Worm (Caenorhabditis elegans) whole organism, young adult: ENCODE data around the gene mab-3.
A peak's percentile ranks its signal among the peaks of the same experiment; 100 is the strongest.

Source experiments
- B0336.3 ChIP-seq: fragments of 200-800 bp; sonication (Bioruptor generic); IDR thresholded peaks from 2 replicates; pipeline ENCODE4 v1.3.6; 2022; ENCODE audit warnings: missing genetic modification characterization, missing compliant biosample characterization
- C17E4.6 ChIP-seq: fragments of 200-800 bp; sonication (Bioruptor generic); IDR thresholded peaks from 2 replicates; pipeline ENCODE4 v1.3.6; 2022; ENCODE audit warnings: missing genetic modification reagents, missing genetic modification characterization, missing compliant biosample characterization
- F23B12.7 ChIP-seq: sonication (generic microtip); optimal IDR thresholded peaks from 2 replicates; lab custom pipeline; 2017; ENCODE audit warnings: missing genetic modification characterization, mild to moderate bottlenecking, missing compliant biosample characterization, antibody characterized with exemption, moderate library complexity; ENCODE audit not compliant: insufficient read depth
- F37B4.10 ChIP-seq: fragments of 200-800 bp; sonication (Bioruptor generic); IDR thresholded peaks from 2 replicates; pipeline ENCODE4 v1.3.6; 2022; ENCODE audit warnings: missing genetic modification characterization, missing compliant biosample characterization
- F49E8.2 ChIP-seq: sonication (generic microtip); optimal IDR thresholded peaks from 3 replicates; lab custom pipeline; 2017; ENCODE audit warnings: missing genetic modification characterization, mild to moderate bottlenecking, missing compliant biosample characterization, antibody characterized with exemption, moderate library complexity; ENCODE audit not compliant: insufficient read depth
- F55B11.4 ChIP-seq: sonication (generic microtip); optimal IDR thresholded peaks from 2 replicates; lab custom pipeline; 2016; ENCODE audit warnings: missing compliant biosample characterization, missing genetic modification characterization, borderline replicate concordance; ENCODE audit not compliant: insufficient read depth
- Y53G8AR.9 ChIP-seq: fragments of 200-800 bp; sonication (Bioruptor generic); conservative IDR thresholded peaks from 2 replicates; pipeline ENCODE4 v1.3.6; 2022; ENCODE audit warnings: missing genetic modification reagents, missing genetic modification characterization, missing compliant biosample characterization
- Y79H2A.3 ChIP-seq: fragments of 200-800 bp; sonication (Bioruptor generic); conservative IDR thresholded peaks from 2 replicates; pipeline ENCODE4 v1.3.6; 2022; ENCODE audit warnings: missing genetic modification reagents, missing genetic modification characterization, missing compliant biosample characterization
- Y95B8A.8 ChIP-seq: fragments of 200-800 bp; sonication (Bioruptor generic); IDR thresholded peaks from 2 replicates; pipeline ENCODE4 v1.3.6; 2022; ENCODE audit warnings: missing genetic modification reagents, missing genetic modification characterization, missing compliant biosample characterization
- aptf-3 ChIP-seq: fragments of 200-800 bp; sonication (Bioruptor generic); IDR thresholded peaks from 2 replicates; pipeline ENCODE4 v1.3.6; 2022; ENCODE audit warnings: missing genetic modification characterization, missing compliant biosample characterization
- atf-7 ChIP-seq: sonication (generic microtip); optimal IDR thresholded peaks from 2 replicates; lab custom pipeline; 2017; ENCODE audit warnings: mild to moderate bottlenecking, missing genetic modification characterization, missing compliant biosample characterization
- attf-3 ChIP-seq: fragments of 200-800 bp; sonication (Bioruptor generic); conservative IDR thresholded peaks from 2 replicates; pipeline ENCODE4 v1.3.6; 2022; ENCODE audit warnings: missing genetic modification reagents, missing genetic modification characterization, missing compliant biosample characterization
- attf-5 ChIP-seq: fragments of 200-800 bp; sonication (Bioruptor generic); optimal IDR thresholded peaks from 2 replicates; lab custom pipeline; 2018; ENCODE audit warnings: mild to moderate bottlenecking, missing genetic modification characterization, missing compliant biosample characterization
- attf-6 ChIP-seq: fragments of 200-800 bp; sonication (Bioruptor generic); IDR thresholded peaks from 2 replicates; pipeline ENCODE4 v1.3.6; 2022; ENCODE audit warnings: missing genetic modification reagents, missing genetic modification characterization, missing compliant biosample characterization
- cebp-2 ChIP-seq: fragments of 200-800 bp; sonication (Bioruptor generic); IDR thresholded peaks from 2 replicates; pipeline ENCODE4 v1.3.6; 2022; ENCODE audit warnings: missing genetic modification characterization, missing compliant biosample characterization
- chd-7 ChIP-seq: sonication (generic microtip); optimal IDR thresholded peaks from 2 replicates; lab custom pipeline; 2016; ENCODE audit warnings: mild to moderate bottlenecking, missing genetic modification characterization, moderate library complexity, missing compliant biosample characterization
- dpl-1 ChIP-seq: fragments of 150-350 bp; optimal IDR thresholded peaks from 2 replicates; lab custom pipeline; 2014; ENCODE audit warnings: missing biosample characterization, missing genetic modification reagents, missing genetic modification characterization
- ekl-4 ChIP-seq: fragments of 200-800 bp; sonication (Bioruptor generic); IDR thresholded peaks from 2 replicates; pipeline ENCODE4 v1.3.6; 2022; ENCODE audit warnings: missing genetic modification reagents, missing genetic modification characterization, missing compliant biosample characterization
- hlh-26 ChIP-seq: fragments of 200-800 bp; sonication (Bioruptor generic); conservative IDR thresholded peaks from 2 replicates; pipeline ENCODE4 v1.3.6; 2022; ENCODE audit warnings: missing genetic modification reagents, missing genetic modification characterization, missing compliant biosample characterization
- hmg-20 ChIP-seq: fragments of 200-800 bp; sonication (Bioruptor generic); IDR thresholded peaks from 2 replicates; pipeline ENCODE4 v1.3.6; 2022; ENCODE audit warnings: missing genetic modification reagents, missing genetic modification characterization, missing compliant biosample characterization
- lag-1 ChIP-seq: fragments of 200-800 bp; sonication (Bioruptor generic); IDR thresholded peaks from 2 replicates; pipeline ENCODE4 v1.3.6; 2022; ENCODE audit warnings: missing genetic modification reagents, missing genetic modification characterization, missing compliant biosample characterization
- let-607 ChIP-seq, 2 experiments: fragments of 200-800 bp in 1 of 2; sonication (Bioruptor generic) in 1 of 2; sonication (generic microtip) in 1 of 2; optimal IDR thresholded peaks; 2 replicates each; lab custom pipeline; 2016 to 2018; ENCODE audit warnings: mild to moderate bottlenecking in 2 of 2, missing compliant biosample characterization in 2 of 2, missing genetic modification characterization in 2 of 2, moderate library complexity in 2 of 2, missing genotype in 1 of 2
- lin-35 ChIP-seq, 3 experiments: fragments of 150-350 bp in 2 of 3; sonication (generic microtip) in 1 of 3; optimal IDR thresholded peaks; 2 replicates each; lab custom pipeline; 2014 to 2018; ENCODE audit warnings: missing biosample characterization in 3 of 3, missing genetic modification characterization in 3 of 3, missing genetic modification reagents in 3 of 3
- madf-10 ChIP-seq: sonication (generic microtip); optimal IDR thresholded peaks from 2 replicates; lab custom pipeline; 2016; ENCODE audit warnings: mild to moderate bottlenecking, missing genetic modification characterization, missing compliant biosample characterization
- mcd-1 ChIP-seq: fragments of 200-800 bp; sonication (Bioruptor generic); IDR thresholded peaks from 2 replicates; pipeline ENCODE4 v1.3.6; 2022; ENCODE audit warnings: missing genetic modification reagents, missing genetic modification characterization, missing compliant biosample characterization
- nfya-1 ChIP-seq: sonication (generic microtip); optimal IDR thresholded peaks from 2 replicates; lab custom pipeline; 2017; ENCODE audit warnings: antibody characterized with exemption, missing compliant biosample characterization, missing genetic modification characterization, borderline replicate concordance; ENCODE audit not compliant: insufficient read depth
- nfyb-1 ChIP-seq: fragments of 200-800 bp; sonication (Bioruptor generic); IDR thresholded peaks from 2 replicates; pipeline ENCODE4 v1.3.6; 2022; ENCODE audit warnings: missing genetic modification reagents, missing genetic modification characterization, missing compliant biosample characterization
- nhr-179 ChIP-seq: sonication (generic microtip); optimal IDR thresholded peaks from 2 replicates; lab custom pipeline; 2016; ENCODE audit warnings: mild to moderate bottlenecking, missing genetic modification characterization, missing compliant biosample characterization
- nhr-90 ChIP-seq: sonication (generic microtip); optimal IDR thresholded peaks from 2 replicates; lab custom pipeline; 2016; ENCODE audit warnings: missing genotype, mild to moderate bottlenecking, missing genetic modification characterization, missing compliant biosample characterization
- pha-4 ChIP-seq: fragments of 150-350 bp; sonication (generic microtip); optimal IDR thresholded peaks from 2 replicates; lab custom pipeline; 2014; ENCODE audit warnings: missing biosample characterization, missing genetic modification reagents, missing genetic modification characterization
- rcor-1 ChIP-seq: fragments of 200-800 bp; sonication (Bioruptor generic); IDR thresholded peaks from 2 replicates; pipeline ENCODE4 v1.3.6; 2022; ENCODE audit warnings: missing genetic modification reagents, missing genetic modification characterization, missing compliant biosample characterization
- rpc-1 ChIP-seq, 2 experiments: fragments of 150-350 bp in 1 of 2; sonication (generic microtip) in 1 of 2; optimal IDR thresholded peaks; 2 replicates each; lab custom pipeline; 2014 to 2018; ENCODE audit warnings: missing biosample characterization in 1 of 2, missing genetic modification characterization in 1 of 2, missing genetic modification reagents in 1 of 2, missing genotype in 1 of 2
- snpc-3.4 ChIP-seq: sonication (generic microtip); optimal IDR thresholded peaks from 2 replicates; lab custom pipeline; 2017; ENCODE audit warnings: missing genetic modification characterization, mild to moderate bottlenecking, missing compliant biosample characterization, antibody characterized with exemption, moderate library complexity, missing genotype, missing genetic modification reagents
- somi-1 ChIP-seq: fragments of 200-800 bp; sonication (Bioruptor generic); optimal IDR thresholded peaks from 2 replicates; lab custom pipeline; 2018; ENCODE audit warnings: mild to moderate bottlenecking, missing genetic modification characterization, missing compliant biosample characterization
- tbp1 ChIP-seq: fragments of 200-800 bp; sonication (Bioruptor generic); optimal IDR thresholded peaks from 2 replicates; lab custom pipeline; 2018; ENCODE audit warnings: mild to moderate bottlenecking, missing genetic modification characterization, missing compliant biosample characterization
- tbx-9 ChIP-seq: sonication (generic microtip); optimal IDR thresholded peaks from 2 replicates; lab custom pipeline; 2016; ENCODE audit warnings: borderline replicate concordance, missing genetic modification characterization, inconsistent platforms, missing compliant biosample characterization
- tlf-1 ChIP-seq: fragments of 200-800 bp; sonication (Bioruptor generic); optimal IDR thresholded peaks from 2 replicates; lab custom pipeline; 2018; ENCODE audit warnings: mild to moderate bottlenecking, missing genetic modification characterization, missing compliant biosample characterization
- unc-130 ChIP-seq: sonication (generic microtip); optimal IDR thresholded peaks from 2 replicates; lab custom pipeline; 2016; ENCODE audit warnings: missing genetic modification reagents, missing genetic modification characterization, missing compliant biosample characterization
- unc-62 ChIP-seq: fragments of 150-350 bp; optimal IDR thresholded peaks from 2 replicates; lab custom pipeline; 2014; ENCODE audit warnings: missing biosample characterization, missing genetic modification reagents, missing genetic modification characterization
- zim-3 ChIP-seq: sonication (generic microtip); optimal IDR thresholded peaks from 2 replicates; lab custom pipeline; 2017; ENCODE audit warnings: mild to moderate bottlenecking, missing genetic modification characterization, moderate library complexity, missing compliant biosample characterization
- ztf-25 ChIP-seq: fragments of 200-800 bp; sonication (Bioruptor generic); IDR thresholded peaks from 2 replicates; pipeline ENCODE4 v1.3.6; 2022; ENCODE audit warnings: missing genetic modification reagents, missing genetic modification characterization, missing compliant biosample characterization
- ztf-3 ChIP-seq: fragments of 200-800 bp; sonication (Bioruptor generic); optimal IDR thresholded peaks from 2 replicates; lab custom pipeline; 2018; ENCODE audit warnings: mild to moderate bottlenecking, missing genetic modification characterization, missing compliant biosample characterization

Gene mab-3

ce11 chrII:9738820-9739219 lies 6.9 kb downstream of the mab-3 start (continued):
- TF ChIP-seq tbx-9 (tag; lab: Kevin White, UChicago) (no peak), somi-1 (GFP tag; lab: Kevin White, UChicago) (no peak), unc-130 (no peak), Y53G8AR.9 (GFP tag; lab: Robert Waterston, UW) (no peak; the same call in 1 of the 2 replicates), ekl-4 (GFP tag; lab: Robert Waterston, UW) (no peak), chd-7 (tag; lab: Kevin White, UChicago) (peak; percentile 67), B0336.3 (peak; percentile 76; the same call in 1 of the 2 replicates), aptf-3 (GFP tag; lab: Robert Waterston, UW) (0 out of 2 replicates have a peak, but pooled peaks have one; percentile 42), F23B12.7 (tag; lab: Kevin White, UChicago) (no peak), tlf-1 (peak; percentile 70), hlh-26 (GFP tag; lab: Robert Waterston, UW) (no peak), nfyb-1 (0 out of 2 replicates have a peak, but pooled peaks have one; percentile 24), cebp-2 (0 out of 2 replicates have a peak, but pooled peaks have one; percentile 64), attf-6 (GFP tag; lab: Robert Waterston, UW) (no peak), zim-3 (peak; percentile 30), attf-3 (GFP tag; lab: Robert Waterston, UW) (no peak), hmg-20 (GFP tag; lab: Robert Waterston, UW) (no peak), F37B4.10 (0 out of 2 replicates have a peak, but pooled peaks have one; percentile 30), nfya-1 (no peak), unc-62 (peak; percentile 48), snpc-3.4 (peak; percentile 16), lag-1 (GFP tag; lab: Robert Waterston, UW) (no peak), nhr-179 (tag; lab: Kevin White, UChicago) (no peak), Y95B8A.8 (GFP tag; lab: Robert Waterston, UW) (0 out of 2 replicates have a peak, but pooled peaks have one; percentile 34), rcor-1 (GFP tag; lab: Robert Waterston, UW) (no peak), Y79H2A.3 (no peak), C17E4.6 (GFP tag; lab: Robert Waterston, UW) (no peak), tbp1 (GFP tag; lab: Kevin White, UChicago) (peak; percentile 54), F49E8.2 (tag; lab: Kevin White, UChicago) (no peak), pha-4 (tag; lab: Kevin White, UChicago) (peak; percentile 56), rpc-1 (optimal IDR thresholded peaks at IDR 0.05; lab: Kevin White, UChicago) (no peak), rpc-1 (tag; optimal IDR thresholded peaks at IDR 0.05; lab: Kevin White, UChicago) (no peak), lin-35 (GFP tag; optimal IDR thresholded peaks at IDR 0.05; lab: Kevin White, UChicago) (no peak), madf-10 (peak; percentile 12), ztf-25 (GFP tag; lab: Robert Waterston, UW) (peak; percentile 43; the same call in 1 of the 2 replicates), ztf-3 (GFP tag; lab: Kevin White, UChicago) (no peak), let-607 (tag; optimal IDR thresholded peaks at IDR 0.05; lab: Kevin White, UChicago) (peak; percentile 85 to 91), F55B11.4 (tag; lab: Kevin White, UChicago) (no peak), attf-5 (GFP tag; lab: Kevin White, UChicago) (peak; percentile 70), atf-7 (peak; percentile 23), dpl-1 (GFP tag; lab: Kevin White, UChicago) (no peak), nhr-90 (tag; lab: Kevin White, UChicago) (peak; percentile 34), mcd-1 (GFP tag; lab: Robert Waterston, UW) (peak; percentile 33; the same call in 1 of the 2 replicates)
- TF ChIP-seq, all 124 proteins: peak for 30
